Worm (Caenorhabditis elegans) whole organism, mixed stage, embryonic: ENCODE data around the gene eyg-1.
"Not testable (repeated sequence)": the region's sequence is repeated elsewhere in the genome, so short reads cannot be mapped to it uniquely, and the experiment has no call there.

Source experiments
- M03D4.4 ChIP-seq: sonication (generic microtip); optimal IDR thresholded peaks from 2 replicates; lab custom pipeline; 2017; ENCODE audit warnings: mild to moderate bottlenecking, missing genetic modification characterization, missing compliant biosample characterization
- bed-3 ChIP-seq: fragments of 200-800 bp; sonication (Bioruptor generic); optimal IDR thresholded peaks from 3 replicates; lab custom pipeline; 2018; ENCODE audit warnings: mild to moderate bottlenecking, missing genetic modification characterization, moderate library complexity, missing compliant biosample characterization
- blmp-1 ChIP-seq: fragments of 150-350 bp; optimal IDR thresholded peaks from 2 replicates; lab custom pipeline; 2014; ENCODE audit warnings: missing biosample characterization, missing genetic modification characterization
- ceh-39 ChIP-seq: fragments of 150-350 bp; optimal IDR thresholded peaks from 2 replicates; lab custom pipeline; 2014; ENCODE audit warnings: missing biosample characterization, missing genetic modification characterization
- ceh-83 ChIP-seq: fragments of 200-800 bp; sonication (Bioruptor generic); optimal IDR thresholded peaks from 2 replicates; lab custom pipeline; 2018; ENCODE audit warnings: mild to moderate bottlenecking, missing genetic modification characterization, missing compliant biosample characterization
- ces-1 ChIP-seq: fragments of 150-350 bp; optimal IDR thresholded peaks from 2 replicates; lab custom pipeline; 2014; ENCODE audit warnings: missing biosample characterization, missing genetic modification reagents, missing genetic modification characterization
- cnd-1 ChIP-seq: fragments of 200-800 bp; sonication (Bioruptor generic); optimal IDR thresholded peaks from 2 replicates; lab custom pipeline; 2018; ENCODE audit warnings: mild to moderate bottlenecking, missing genetic modification characterization, missing compliant biosample characterization
- elt-1 ChIP-seq: sonication (generic microtip); optimal IDR thresholded peaks from 2 replicates; lab custom pipeline; 2017; ENCODE audit warnings: missing genetic modification characterization, mild to moderate bottlenecking, missing compliant biosample characterization, antibody characterized with exemption, moderate library complexity, borderline replicate concordance; ENCODE audit not compliant: insufficient read depth
- elt-3 ChIP-seq: fragments of 150-350 bp; optimal IDR thresholded peaks from 2 replicates; lab custom pipeline; 2014; ENCODE audit warnings: missing biosample characterization, missing genetic modification characterization
- flh-1 ChIP-seq: fragments of 200-800 bp; sonication (Bioruptor generic); optimal IDR thresholded peaks from 2 replicates; lab custom pipeline; 2018; ENCODE audit warnings: mild to moderate bottlenecking, missing genetic modification characterization, moderate library complexity, missing compliant biosample characterization
- ham-2 ChIP-seq: fragments of 200-800 bp; sonication (Bioruptor generic); optimal IDR thresholded peaks from 2 replicates; lab custom pipeline; 2018; ENCODE audit warnings: mild to moderate bottlenecking, missing genetic modification characterization, missing compliant biosample characterization
- hlh-1 ChIP-seq: fragments of 150-350 bp; optimal IDR thresholded peaks from 2 replicates; lab custom pipeline; 2014; ENCODE audit warnings: missing biosample characterization, missing genetic modification reagents, missing genetic modification characterization
- lin-13 ChIP-seq: fragments of 150-350 bp; optimal IDR thresholded peaks from 2 replicates; lab custom pipeline; 2014; ENCODE audit warnings: missing biosample characterization, missing genetic modification characterization
- lin-32 ChIP-seq: fragments of 200-800 bp; sonication (Bioruptor generic); optimal IDR thresholded peaks from 2 replicates; lab custom pipeline; 2018; ENCODE audit warnings: mild to moderate bottlenecking, missing genetic modification characterization, missing compliant biosample characterization
- lsy-2 ChIP-seq: fragments of 150-350 bp; optimal IDR thresholded peaks from 2 replicates; lab custom pipeline; 2014; ENCODE audit warnings: missing biosample characterization, missing genetic modification characterization
- mep-1 ChIP-seq: fragments of 150-350 bp; optimal IDR thresholded peaks from 2 replicates; lab custom pipeline; 2017; ENCODE audit warnings: missing biosample characterization, missing genetic modification reagents, missing genetic modification characterization, inconsistent platforms
- mls-2 ChIP-seq: sonication (generic microtip); optimal IDR thresholded peaks from 2 replicates; lab custom pipeline; 2016; ENCODE audit warnings: mild to moderate bottlenecking, missing genetic modification characterization, moderate library complexity, missing compliant biosample characterization
- nhr-12 ChIP-seq: fragments of 150-350 bp; optimal IDR thresholded peaks from 2 replicates; lab custom pipeline; 2014; ENCODE audit warnings: missing biosample characterization, missing genetic modification characterization
- nhr-2 ChIP-seq: fragments of 150-350 bp; optimal IDR thresholded peaks from 2 replicates; lab custom pipeline; 2014; ENCODE audit warnings: missing biosample characterization, missing genetic modification characterization
- nhr-237 ChIP-seq: fragments of 150-350 bp; optimal IDR thresholded peaks from 2 replicates; lab custom pipeline; 2014; ENCODE audit warnings: missing biosample characterization, missing genetic modification characterization
- nhr-28 ChIP-seq: fragments of 150-350 bp; optimal IDR thresholded peaks from 2 replicates; lab custom pipeline; 2014; ENCODE audit warnings: missing biosample characterization, missing genetic modification characterization
- nhr-76 ChIP-seq: sonication (generic microtip); optimal IDR thresholded peaks from 2 replicates; lab custom pipeline; 2017; ENCODE audit warnings: missing biosample characterization, missing genetic modification characterization
- sem-2 ChIP-seq: fragments of 200-800 bp; sonication (Bioruptor generic); optimal IDR thresholded peaks from 2 replicates; lab custom pipeline; 2018; ENCODE audit warnings: mild to moderate bottlenecking, missing genetic modification characterization, missing compliant biosample characterization
- snpc-4 ChIP-seq: fragments of 150-350 bp; optimal IDR thresholded peaks from 2 replicates; lab custom pipeline; 2014; ENCODE audit warnings: missing biosample characterization, missing genetic modification characterization
- sptf-1 ChIP-seq: sonication (generic microtip); optimal IDR thresholded peaks from 2 replicates; lab custom pipeline; 2017; ENCODE audit warnings: mild to moderate bottlenecking, missing genetic modification characterization, moderate library complexity, missing compliant biosample characterization
- tbx-8 ChIP-seq: fragments of 200-800 bp; sonication (Bioruptor generic); optimal IDR thresholded peaks from 2 replicates; lab custom pipeline; 2018; ENCODE audit warnings: mild to moderate bottlenecking, missing genetic modification characterization, moderate library complexity, missing compliant biosample characterization
- unc-120 ChIP-seq: sonication (generic microtip); optimal IDR thresholded peaks from 2 replicates; lab custom pipeline; 2017; ENCODE audit warnings: missing genetic modification characterization, missing compliant biosample characterization; ENCODE audit not compliant: poor library complexity, severe bottlenecking
- unc-39 ChIP-seq: fragments of 150-350 bp; optimal IDR thresholded peaks from 2 replicates; lab custom pipeline; 2014; ENCODE audit warnings: missing biosample characterization, missing genetic modification characterization
- unc-62 ChIP-seq: fragments of 150-350 bp; optimal IDR thresholded peaks from 2 replicates; lab custom pipeline; 2014; ENCODE audit warnings: missing biosample characterization, missing genetic modification reagents, missing genetic modification characterization
- zip-8 ChIP-seq: fragments of 150-350 bp; optimal IDR thresholded peaks from 2 replicates; lab custom pipeline; 2014; ENCODE audit warnings: missing biosample characterization, missing genetic modification characterization
- ztf-11 ChIP-seq: fragments of 150-350 bp; optimal IDR thresholded peaks from 2 replicates; lab custom pipeline; 2014; ENCODE audit warnings: missing biosample characterization, missing genetic modification characterization

The eyg-1 gene

ce11 chrII:9866378-9866777, 38.6 kb upstream of the eyg-1 start, which contains the start of gene chil-1:
chil-1 (minus strand) TSS chrII:9866478.
- TF ChIP-seq M03D4.4, nhr-237, nhr-28 (tag; lab: Kevin White, UChicago): not testable (repeated sequence)

- no peak for TF ChIP-seq ceh-83
- no peak for TF ChIP-seq nhr-76 (tag; lab: Kevin White, UChicago)
- no peak for TF ChIP-seq hlh-1
- TF ChIP-seq tbx-8 (GFP tag; lab: Kevin White, UChicago) = no peak
- TF ChIP-seq lin-13 (tag; lab: Kevin White, UChicago) = no peak
- TF ChIP-seq elt-1 (tag; lab: Kevin White, UChicago) = no peak
- TF ChIP-seq flh-1 (GFP tag; lab: Kevin White, UChicago) = no peak
- TF ChIP-seq ztf-11 (tag; lab: Kevin White, UChicago) = no peak
- no peak for TF ChIP-seq sptf-1 (tag; lab: Kevin White, UChicago)
- no peak for TF ChIP-seq ces-1
- TF ChIP-seq mep-1 (tag; lab: Kevin White, UChicago) = no peak
- TF ChIP-seq cnd-1 = no peak
- TF ChIP-seq ceh-39 (tag; lab: Kevin White, UChicago) = no peak
- no peak for TF ChIP-seq nhr-28 (tag; lab: Kevin White, UChicago)
- TF ChIP-seq unc-120 (tag; lab: Kevin White, UChicago) = no peak
- TF ChIP-seq lin-32 (GFP tag; lab: Kevin White, UChicago) = no peak
- TF ChIP-seq, all 35 proteins: peak for 0
Observed at ce11 chrII:9862147-9862546, 34.4 kb upstream of the eyg-1 start, which contains the start of gene C08H9.18. C08H9.18 (minus strand) TSS chrII:9862247.

- TF ChIP-seq lin-32 (GFP tag; lab: Kevin White, UChicago) = no peak
- no peak for TF ChIP-seq bed-3
- TF ChIP-seq nhr-76 (tag; lab: Kevin White, UChicago) = no peak
- TF ChIP-seq ham-2 (GFP tag; lab: Kevin White, UChicago) = no peak
- no peak for TF ChIP-seq ces-1
- no peak for TF ChIP-seq elt-1 (tag; lab: Kevin White, UChicago)
- no peak for TF ChIP-seq unc-120 (tag; lab: Kevin White, UChicago)
- no peak for TF ChIP-seq ztf-11 (tag; lab: Kevin White, UChicago)
- no peak for TF ChIP-seq sem-2 (GFP tag; lab: Kevin White, UChicago)
- TF ChIP-seq nhr-2 (tag; lab: Kevin White, UChicago) = no peak
- no peak for TF ChIP-seq nhr-237 (tag; lab: Kevin White, UChicago)
- no peak for TF ChIP-seq sptf-1 (tag; lab: Kevin White, UChicago)
- no peak for TF ChIP-seq tbx-8 (GFP tag; lab: Kevin White, UChicago)
- no peak for TF ChIP-seq mls-2 (tag; lab: Kevin White, UChicago)
- TF ChIP-seq unc-39 (tag; lab: Kevin White, UChicago) = no peak
- no peak for TF ChIP-seq blmp-1 (tag; lab: Kevin White, UChicago)
- no peak for TF ChIP-seq lsy-2
- TF ChIP-seq flh-1 (GFP tag; lab: Kevin White, UChicago) = no peak
- TF ChIP-seq unc-62 (GFP tag; lab: Kevin White, UChicago) = no peak
Observed at ce11 chrII:9861394-9861793, 33.6 kb upstream of the eyg-1 start, which contains the start of gene chil-3. chil-3 (minus strand) TSS chrII:9861494.

DNA sequence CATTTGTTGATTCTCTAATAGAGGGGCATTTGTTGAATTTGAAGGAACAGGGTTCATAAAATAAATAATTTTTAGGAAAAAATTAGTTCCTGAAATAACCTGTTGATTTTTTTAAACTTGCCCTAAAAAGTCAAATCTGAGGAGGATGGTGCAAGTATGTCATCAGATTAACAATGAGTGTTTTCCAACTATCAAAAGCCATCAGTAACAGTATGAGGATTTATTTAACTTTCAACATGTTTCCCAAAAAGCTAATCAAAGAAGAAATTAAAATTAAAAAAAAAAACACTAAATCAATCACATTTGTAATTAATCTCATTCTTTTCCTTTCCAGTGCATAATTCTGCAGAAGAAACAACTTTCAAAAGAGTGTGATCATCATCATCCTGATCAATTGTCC, 31.8 kb upstream of the eyg-1 start, which contains the start of gene chil-5:
Gene chil-5, minus strand, starts transcription at position 101 of the 400 bp plus-strand sequence.
- TF ChIP-seq sem-2 (GFP tag; lab: Kevin White, UChicago) = no peak
- TF ChIP-seq nhr-76 (tag; lab: Kevin White, UChicago) = no peak
- no peak for TF ChIP-seq ceh-39 (tag; lab: Kevin White, UChicago)
- no peak for TF ChIP-seq zip-8 (tag; lab: Kevin White, UChicago)
- TF ChIP-seq snpc-4 (tag; lab: Kevin White, UChicago) = no peak
- no peak for TF ChIP-seq nhr-12 (tag; lab: Kevin White, UChicago)
- TF ChIP-seq unc-120 (tag; lab: Kevin White, UChicago) = no peak

DNA sequence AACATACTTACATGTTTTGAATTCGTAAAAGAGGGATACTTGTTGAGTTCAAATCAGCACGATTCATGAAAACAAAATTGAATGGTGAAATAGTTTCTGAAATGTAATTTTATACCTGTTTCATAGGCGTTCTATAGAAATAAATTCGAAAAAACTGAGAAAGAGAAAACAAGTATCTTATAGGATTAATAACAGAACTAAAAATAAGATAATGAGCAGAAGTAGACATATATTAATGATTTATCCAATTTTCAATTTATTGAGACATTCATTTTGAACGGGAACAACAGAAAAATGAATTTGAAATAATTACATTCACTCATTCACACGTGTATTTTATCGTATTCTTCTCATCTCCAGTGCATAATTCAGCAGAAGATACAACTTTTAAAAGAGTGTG, 30.0 kb upstream of the eyg-1 start, which contains the start of gene chil-6:
Gene chil-6, minus strand, starts transcription at position 101 of the 400 bp plus-strand sequence.
- TF ChIP-seq unc-120 (tag; lab: Kevin White, UChicago) = no peak
- TF ChIP-seq mep-1 (tag; lab: Kevin White, UChicago) = no peak
- TF ChIP-seq flh-1 (GFP tag; lab: Kevin White, UChicago) = no peak
- no peak for TF ChIP-seq cnd-1
- TF ChIP-seq sptf-1 (tag; lab: Kevin White, UChicago) = no peak
- TF ChIP-seq blmp-1 (tag; lab: Kevin White, UChicago) = no peak
- TF ChIP-seq nhr-76 (tag; lab: Kevin White, UChicago) = no peak
- no peak for TF ChIP-seq ces-1
- TF ChIP-seq bed-3 = no peak
- TF ChIP-seq elt-3 (tag; lab: Kevin White, UChicago) = no peak
- no peak for TF ChIP-seq hlh-1
- no peak for TF ChIP-seq tbx-8 (GFP tag; lab: Kevin White, UChicago)
